Fruit fly (Drosophila melanogaster) ovary, adult (tissue): ENCODE data around the gene zen2.

Experiments
- CG17801 ChIP-seq: fragments of 200-800 bp; optimal IDR thresholded peaks from 2 replicates; lab custom pipeline; 2019; ENCODE audit warnings: missing biosample characterization, mild to moderate bottlenecking, missing genetic modification characterization, moderate library complexity; ENCODE audit not compliant: partially characterized antibody

Gene zen2

DNA sequence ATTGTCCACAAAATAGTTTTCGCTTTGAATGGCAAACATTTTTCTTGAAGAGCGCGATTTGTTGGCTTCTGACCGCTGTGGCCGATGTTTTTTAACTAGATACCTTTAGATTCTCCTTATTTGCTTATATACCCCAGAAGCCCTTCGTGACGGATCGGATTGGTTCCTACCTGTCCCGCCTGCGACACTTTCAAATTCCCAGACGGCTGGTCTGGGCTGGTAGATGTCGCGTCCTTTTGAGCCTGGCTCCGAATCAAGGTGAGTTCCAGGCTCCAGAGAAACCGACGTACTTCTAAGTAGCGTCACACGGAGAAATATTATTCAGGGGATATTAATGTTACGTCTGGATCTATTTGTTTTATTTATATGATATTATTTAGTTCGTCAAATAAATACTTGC lies at the start of gene zen2:
Gene zen2, minus strand, starts transcription at position 101 of the 400 bp plus-strand sequence.
- TF ChIP-seq CG17801 (GFP tag; lab: Kevin White, UChicago) = no peak

DNA sequence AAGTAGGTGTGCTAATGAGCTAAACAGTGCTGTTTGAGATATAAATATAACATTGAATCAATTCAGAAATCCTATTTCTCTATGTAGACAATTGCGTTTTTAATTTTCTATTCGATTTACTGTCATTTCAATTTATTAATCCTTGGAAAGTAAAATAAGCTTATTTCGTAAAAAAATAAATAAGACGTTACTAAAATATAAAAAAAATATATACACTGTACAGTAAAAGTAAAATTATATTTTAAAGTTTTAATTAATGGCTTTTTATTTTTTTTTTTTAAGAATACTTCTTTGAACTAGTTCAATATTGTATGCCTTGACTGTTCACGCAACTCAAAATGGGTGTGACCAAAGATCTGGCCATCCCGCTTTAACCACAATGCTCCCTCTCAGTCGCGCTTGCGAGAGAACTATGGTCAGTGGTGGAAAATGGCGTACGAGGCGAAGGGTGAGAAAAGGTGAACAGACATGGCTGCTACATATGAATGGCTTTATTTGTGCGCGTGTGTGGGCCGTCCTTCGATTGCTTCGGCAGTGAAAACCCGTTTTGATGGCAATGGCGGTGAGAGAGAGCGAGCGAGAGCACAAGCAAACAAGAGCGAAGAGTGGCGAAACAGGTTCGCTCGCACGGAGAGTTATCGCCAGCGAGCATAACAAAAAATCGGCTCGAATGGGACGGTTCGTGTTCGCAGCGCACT lies 47.4 kb upstream of the zen2 start, which contains the start of gene Dfd:
Gene Dfd, plus strand, starts transcription at position 648 of the 698 bp plus-strand sequence.
- no peak for TF ChIP-seq CG17801 (GFP tag; lab: Kevin White, UChicago)

DNA sequence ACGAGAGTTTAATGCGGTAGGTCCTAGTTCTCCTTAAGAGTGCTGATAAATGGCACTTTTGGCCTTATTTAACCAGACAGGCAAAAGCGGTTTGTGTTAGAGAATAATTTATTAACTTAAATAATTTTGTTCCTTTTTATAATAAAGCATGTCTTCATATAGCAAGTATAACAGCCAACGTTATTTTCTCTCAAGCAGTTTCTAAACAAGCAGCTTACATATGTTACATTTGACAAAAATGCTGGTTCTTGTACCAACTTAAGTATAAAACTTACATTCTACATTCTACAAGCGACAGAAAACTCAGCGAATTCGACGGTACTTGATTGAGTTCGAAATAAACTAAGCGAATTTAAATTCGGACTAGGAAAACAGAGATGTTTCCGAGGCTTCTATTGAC lies 36.1 kb upstream of the zen2 start:
- no peak for TF ChIP-seq CG17801 (GFP tag; lab: Kevin White, UChicago)

DNA sequence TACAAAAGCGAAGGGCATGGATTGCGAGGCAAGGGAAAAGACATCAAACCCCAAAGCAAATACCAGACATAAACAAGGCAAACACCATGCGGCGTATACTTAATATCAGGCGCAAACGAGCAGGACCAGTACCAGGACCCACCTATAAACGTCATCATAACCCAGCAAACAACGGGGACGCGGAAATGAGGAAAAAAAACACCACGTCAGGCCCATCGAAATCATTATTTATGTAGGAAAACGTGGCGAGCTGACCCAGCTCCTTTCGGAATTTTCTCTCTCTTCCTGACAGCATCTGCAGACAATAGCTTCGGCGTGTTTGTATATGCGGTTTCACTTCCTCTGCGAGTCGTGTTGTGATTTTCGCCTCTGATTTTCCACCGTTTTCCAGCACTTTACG lies 32.9 kb upstream of the zen2 start:
- TF ChIP-seq CG17801 (GFP tag; lab: Kevin White, UChicago) = no peak

DNA sequence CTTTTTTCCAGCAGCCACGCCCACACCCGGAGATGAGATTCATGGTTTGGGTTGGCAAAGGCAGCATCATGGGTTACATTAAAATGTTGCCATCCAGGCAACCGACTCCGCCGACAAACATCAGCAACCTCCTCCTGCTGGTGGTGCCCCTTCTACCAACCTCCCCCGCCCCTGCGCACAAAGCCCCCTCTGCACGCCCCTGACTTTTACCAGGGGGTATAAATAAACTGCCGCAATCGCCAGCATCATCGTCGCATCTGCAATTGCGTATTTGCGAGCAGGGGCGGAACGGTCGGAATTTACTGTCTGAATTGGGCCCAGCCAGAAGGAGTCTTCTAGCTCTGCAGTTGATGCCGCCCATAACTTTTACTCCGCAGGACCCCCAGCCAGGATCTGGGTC lies 27.9 kb upstream of the zen2 start:
- TF ChIP-seq CG17801 (GFP tag; lab: Kevin White, UChicago) = no peak

DNA sequence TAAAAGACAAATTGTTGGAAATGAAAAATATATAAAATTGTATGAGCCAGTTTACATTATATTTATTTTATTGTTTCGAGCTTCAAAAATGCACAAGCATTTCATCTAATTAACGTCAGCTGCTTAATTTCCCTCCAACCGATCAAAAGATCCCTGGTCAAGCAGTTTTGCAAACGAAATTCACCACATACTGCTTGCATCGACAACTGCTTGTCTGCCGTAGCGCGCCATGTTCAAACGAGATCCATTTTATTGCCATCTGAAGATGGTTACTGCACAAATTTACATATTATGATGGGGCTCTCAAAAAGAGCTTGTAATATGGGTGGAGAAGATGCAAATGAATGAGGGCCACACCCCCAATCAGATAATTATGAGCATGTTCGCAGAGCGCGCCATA lies 24.3 kb upstream of the zen2 start:
- TF ChIP-seq CG17801 (GFP tag; lab: Kevin White, UChicago) = no peak

DNA sequence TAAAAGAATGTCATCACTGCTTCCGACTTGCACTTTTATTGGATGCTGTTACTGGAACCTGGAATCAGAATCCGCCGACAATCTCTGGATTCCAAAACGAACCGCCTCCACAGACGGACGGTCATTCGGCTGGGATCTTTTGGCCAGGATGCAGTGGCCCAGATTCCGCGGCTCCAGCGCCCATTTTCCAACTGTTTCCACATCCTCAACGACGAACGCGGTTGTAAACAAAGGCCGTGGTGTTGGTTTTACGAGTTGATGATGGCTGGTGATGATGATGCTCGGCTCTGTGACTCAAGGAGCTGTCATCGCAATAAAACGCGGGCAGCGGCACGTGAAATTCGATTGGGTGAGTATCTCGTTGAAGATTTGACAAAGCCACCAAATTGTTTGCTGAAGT lies 23.0 kb upstream of the zen2 start:
- no peak for TF ChIP-seq CG17801 (GFP tag; lab: Kevin White, UChicago)

DNA sequence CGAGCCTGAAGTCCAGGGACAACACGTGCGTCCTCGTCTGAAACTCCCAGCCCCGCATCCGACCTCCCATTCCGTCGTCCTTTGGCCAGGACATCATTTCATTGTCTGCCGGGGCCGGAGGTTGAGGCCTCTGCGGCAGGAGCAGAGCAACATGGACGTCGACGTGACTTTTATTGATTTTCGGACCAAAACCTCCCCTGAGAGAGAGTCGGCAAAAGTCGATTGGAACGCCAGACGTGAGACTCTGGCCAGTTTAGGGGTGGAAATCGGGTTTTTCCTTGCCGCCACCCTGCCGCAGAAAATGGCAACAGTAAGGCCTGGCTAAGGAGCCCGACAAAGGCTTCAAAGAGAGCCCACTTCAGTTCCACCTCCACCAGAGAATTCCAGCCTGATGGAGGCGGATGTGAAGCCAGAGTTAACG lies 22.2 kb upstream of the zen2 start:
- TF ChIP-seq CG17801 (GFP tag; lab: Kevin White, UChicago) = no peak

DNA sequence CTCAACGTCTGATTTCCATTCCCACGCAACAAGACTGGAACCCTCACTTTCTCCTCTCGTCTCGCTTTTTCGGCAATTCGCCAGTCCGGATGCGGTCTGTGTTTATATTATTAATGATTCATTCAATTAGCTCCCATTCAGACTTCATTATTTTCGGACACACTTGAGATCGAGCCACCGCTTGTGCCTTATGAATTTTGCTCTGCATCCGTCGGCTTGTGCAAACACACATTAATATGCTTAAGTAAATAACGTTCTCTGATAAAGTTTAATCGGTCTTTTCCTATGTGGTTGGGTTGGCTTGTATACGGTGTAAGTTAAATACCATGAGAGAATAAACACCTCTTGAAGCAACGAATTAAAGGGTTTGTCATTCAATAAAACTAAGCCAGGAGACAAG lies 20.9 kb upstream of the zen2 start:
- TF ChIP-seq CG17801 (GFP tag; lab: Kevin White, UChicago) = no peak

DNA sequence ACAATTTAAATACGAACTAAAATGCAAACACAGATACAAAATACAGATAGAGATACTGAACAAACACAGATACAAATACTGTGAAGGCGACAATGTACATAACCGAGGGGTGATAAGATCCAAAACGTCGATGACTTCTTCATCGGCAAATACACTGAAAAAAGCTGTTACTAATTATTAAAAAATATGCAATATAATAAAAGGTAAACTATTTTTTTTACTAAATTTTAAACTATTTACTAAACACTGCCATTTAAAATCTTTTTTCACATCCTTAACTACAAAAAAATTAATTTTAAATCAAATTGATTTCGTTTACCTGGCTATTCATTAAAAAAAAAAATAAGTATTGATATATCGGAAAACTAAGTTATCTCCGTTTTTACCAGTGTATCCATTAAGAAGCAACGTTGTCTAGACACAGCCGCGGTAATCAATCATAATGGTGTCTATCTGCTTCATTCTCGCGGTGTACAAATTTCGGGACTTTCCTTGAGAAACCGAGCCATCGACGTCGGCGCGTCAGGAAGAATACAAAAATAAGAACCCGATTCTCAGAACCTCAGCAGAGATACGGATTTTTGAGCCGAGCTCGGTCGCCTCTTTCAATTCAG lies 19.0 kb upstream of the zen2 start:
- TF ChIP-seq CG17801 (GFP tag; lab: Kevin White, UChicago) = no peak

DNA sequence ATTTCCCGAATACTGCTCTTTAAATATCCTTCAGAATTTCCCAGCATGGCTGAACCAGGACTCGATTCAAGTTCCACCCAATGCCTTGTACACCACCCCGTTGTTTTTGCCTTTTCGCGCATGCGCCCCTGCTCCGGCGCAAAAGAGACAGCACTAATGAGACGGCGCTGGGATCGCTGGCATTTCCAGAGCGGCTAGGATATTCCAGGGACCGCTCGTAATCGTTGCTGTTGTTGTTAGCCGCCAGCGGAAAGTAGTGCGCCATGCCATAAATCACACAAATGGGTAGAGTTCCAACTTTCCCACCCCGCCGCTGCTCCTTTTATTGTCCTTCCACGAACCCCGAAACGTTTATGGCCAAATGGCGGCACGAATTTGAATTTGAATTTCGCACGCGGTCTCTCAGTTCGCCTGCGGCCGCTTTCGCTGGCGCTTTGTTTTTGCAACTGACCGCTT lies 18.3 kb upstream of the zen2 start, which contains the start of gene Ama:
Gene Ama, plus strand, starts transcription at position 406 of the 456 bp plus-strand sequence.
- TF ChIP-seq CG17801 (GFP tag; lab: Kevin White, UChicago) = no peak

DNA sequence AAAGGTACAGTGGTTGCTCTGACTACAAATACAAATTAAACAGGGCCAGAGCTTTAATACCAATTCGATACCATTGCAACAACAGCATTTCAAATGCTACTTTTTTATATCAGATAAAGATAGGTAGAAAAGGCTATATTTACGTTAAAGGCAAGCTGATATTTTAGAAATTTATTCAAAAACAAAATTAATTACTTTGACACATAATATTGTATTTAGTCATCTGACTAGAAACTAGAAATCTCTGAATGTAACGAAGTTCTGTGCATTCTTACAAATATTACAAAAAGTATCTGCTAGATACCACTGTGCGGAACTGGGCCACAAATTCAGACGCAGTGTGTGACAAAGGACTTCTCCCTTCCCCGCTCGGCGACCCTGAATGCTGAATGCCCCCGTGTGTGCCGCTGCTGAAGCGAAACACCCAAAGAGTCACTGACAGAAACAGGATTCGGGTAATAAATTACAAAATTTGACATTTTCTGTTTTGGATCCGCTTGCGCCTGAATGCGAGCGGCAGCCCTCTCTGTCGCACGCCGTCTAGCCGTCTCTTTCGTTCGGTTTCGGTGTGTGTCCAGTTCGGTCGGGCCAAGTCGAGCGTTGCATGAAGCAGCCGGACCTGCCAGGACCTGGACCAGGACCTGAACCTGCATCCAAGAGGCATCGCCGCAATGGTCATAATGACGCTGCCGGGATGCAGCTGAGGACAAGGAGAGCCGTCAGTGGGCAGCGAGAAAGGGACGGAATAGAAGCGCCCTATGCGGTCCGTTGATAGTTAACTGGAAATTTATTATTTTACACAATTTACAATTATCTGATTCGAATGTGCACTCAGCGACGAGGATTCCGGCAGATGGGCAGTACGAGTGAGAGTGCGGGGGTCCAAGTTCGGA lies 17.1 kb upstream of the zen2 start:
- TF ChIP-seq CG17801 (GFP tag; lab: Kevin White, UChicago) = no peak

DNA sequence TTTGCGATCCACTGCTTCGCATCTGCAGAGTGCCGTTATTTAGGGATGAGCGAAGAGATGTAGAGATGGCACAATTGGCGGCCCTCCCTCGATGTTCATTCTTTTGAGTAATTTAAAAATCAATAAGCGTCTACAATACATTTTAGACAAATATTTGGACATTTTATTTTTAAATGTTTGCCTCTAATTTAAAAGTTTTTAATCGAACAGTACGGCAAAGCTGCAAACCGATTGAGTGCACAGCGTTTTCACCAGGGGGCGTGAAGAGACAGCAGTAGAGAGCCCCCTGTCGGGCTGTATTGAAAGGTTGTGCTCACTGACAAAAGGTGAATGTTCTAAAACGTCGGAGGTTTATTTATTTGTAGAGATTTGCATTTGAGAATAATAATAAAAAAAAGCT lies 15.5 kb upstream of the zen2 start, which contains the start of gene bcd:
Gene bcd, minus strand, starts transcription at position 48 of the 400 bp plus-strand sequence.
- TF ChIP-seq CG17801 (GFP tag; lab: Kevin White, UChicago) = peak; percentile 11

DNA sequence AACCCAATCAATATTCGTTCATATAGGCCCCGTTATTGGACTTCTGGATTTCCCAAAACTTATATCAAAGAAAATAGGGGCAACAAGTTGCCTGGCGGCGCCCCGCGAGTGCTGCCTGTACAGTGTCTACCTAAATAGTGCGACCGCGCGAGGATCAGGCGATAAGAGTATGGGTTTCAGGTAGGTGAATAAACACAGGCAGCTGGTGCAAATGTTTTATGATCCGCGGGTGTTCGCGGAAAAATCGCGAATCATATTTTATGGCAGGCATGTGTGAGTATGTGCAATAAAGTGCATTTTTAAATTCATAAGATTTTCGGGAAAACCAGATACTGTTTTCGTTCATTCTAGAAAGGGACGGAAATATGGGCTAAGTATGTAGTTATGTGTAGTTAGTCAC lies 11.5 kb upstream of the zen2 start:
- TF ChIP-seq CG17801 (GFP tag; lab: Kevin White, UChicago) = no peak
